Fruit fly (Drosophila melanogaster): Measurements from ENCODE around the gene Nt5a.

The Nt5a gene

DNA sequence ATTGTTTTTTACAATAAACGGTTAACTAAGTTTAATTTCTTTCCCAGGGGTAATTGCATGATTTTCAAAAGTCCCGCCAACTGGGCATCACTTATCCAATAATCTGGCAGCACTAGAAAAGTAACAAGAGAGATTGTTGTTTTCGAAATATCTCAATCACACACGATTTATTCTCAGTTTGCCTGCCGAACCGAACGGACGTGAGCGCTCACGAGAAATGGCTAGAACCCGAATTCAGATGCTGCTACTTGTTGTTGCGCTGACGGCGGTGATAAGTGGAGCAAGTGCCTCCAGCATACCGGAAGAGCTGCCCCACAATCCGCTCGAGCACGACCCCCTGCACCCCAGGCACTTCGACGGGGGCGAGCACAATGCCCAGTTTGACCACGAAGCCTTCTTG, 8.7 kb downstream of the Nt5a start, which contains the start of gene scf (continued):
- peak; percentile 2 for TF ChIP-seq p53 (GFP tag; optimal IDR thresholded peaks at IDR 0.05)
- TF ChIP-seq bowl (GFP tag; IDR thresholded peaks at IDR 0.05): 0 out of 2 replicates have a peak, but pooled peaks have one; percentile 7
- TF ChIP-seq CG11695 (GFP tag; IDR thresholded peaks at IDR 0.05): 0 out of 3 replicates have a peak, but pooled peaks have one; percentile 36
- no peak for TF ChIP-seq Usf (GFP tag; optimal IDR thresholded peaks at IDR 0.05)
- no peak for TF ChIP-seq sd (tag; optimal IDR thresholded peaks at IDR 0.05)
- no peak for TF ChIP-seq CG4730 (GFP tag; IDR thresholded peaks at IDR 0.05)
- TF ChIP-seq CG17568 (GFP tag; optimal IDR thresholded peaks at IDR 0.05): no peak
- TF ChIP-seq gsb (GFP tag; IDR thresholded peaks at IDR 0.05): 0 out of 2 replicates have a peak, but pooled peaks have one; percentile 28
- no peak for TF ChIP-seq scrt (GFP tag; optimal IDR thresholded peaks at IDR 0.05)
- TF ChIP-seq CG11504 (tag; optimal IDR thresholded peaks at IDR 0.05): no peak
- no peak for TF ChIP-seq CG8944 (GFP tag; optimal IDR thresholded peaks at IDR 0.05)
- peak; percentile 19 for TF ChIP-seq Nf-YC (tag; optimal IDR thresholded peaks at IDR 0.05)
- peak in 1 of 2 experiments; percentile 20 for TF ChIP-seq insv (GFP tag; optimal IDR thresholded peaks at IDR 0.05)
- no peak for TF ChIP-seq Max (GFP tag; optimal IDR thresholded peaks at IDR 0.05)
- TF ChIP-seq ATbp (GFP tag; optimal IDR thresholded peaks at IDR 0.05): no peak
- no peak for TF ChIP-seq CkIIα-i1 (GFP tag; IDR thresholded peaks at IDR 0.05)
- TF ChIP-seq chinmo (GFP tag; IDR thresholded peaks at IDR 0.05; ENCODE audit: partially characterized antibody): peak; percentile 63; the same call in 2 of the 4 replicates
- TF ChIP-seq CG18011 (GFP tag; optimal IDR thresholded peaks at IDR 0.05): no peak
- TF ChIP-seq org-1 (GFP tag; optimal IDR thresholded peaks at IDR 0.05): no peak
- no peak for TF ChIP-seq Dek (tag; optimal IDR thresholded peaks at IDR 0.05)
- no peak for TF ChIP-seq CG15269 (tag; optimal IDR thresholded peaks at IDR 0.05)
- TF ChIP-seq HLH54F (GFP tag; optimal IDR thresholded peaks at IDR 0.05): no peak
- peak; percentile 36 for TF ChIP-seq stwl (tag; optimal IDR thresholded peaks at IDR 0.05)
- TF ChIP-seq amos (GFP tag; IDR thresholded peaks at IDR 0.05; ENCODE audit: partially characterized antibody): peak; percentile 27; the same call in 1 of the 2 replicates
- TF ChIP-seq CG3995 (GFP tag; optimal IDR thresholded peaks at IDR 0.05): peak; percentile 78
- TF ChIP-seq CG7357 (GFP tag; IDR thresholded peaks at IDR 0.05): peak; percentile 53; the same call in 2 of the 3 replicates
- no peak for TF ChIP-seq Taf1 (GFP tag; IDR thresholded peaks at IDR 0.05)
- no peak for TF ChIP-seq NC2α (GFP tag; optimal IDR thresholded peaks at IDR 0.05)
- TF ChIP-seq prd (optimal IDR thresholded peaks at IDR 0.05): no peak
- TF ChIP-seq prd (GFP tag; IDR thresholded peaks at IDR 0.05): 0 out of 3 replicates have a peak, but pooled peaks have one; percentile 32
- no peak for TF ChIP-seq CG8478 (optimal IDR thresholded peaks at IDR 0.05)
- TF ChIP-seq zf30C (GFP tag; optimal IDR thresholded peaks at IDR 0.05): no peak
- peak; percentile 13 for TF ChIP-seq CG18262 (tag; optimal IDR thresholded peaks at IDR 0.05)
- TF ChIP-seq odd (GFP tag; optimal IDR thresholded peaks at IDR 0.05): no peak
- no peak for TF ChIP-seq CG2889 (GFP tag; IDR thresholded peaks at IDR 0.05)
- TF ChIP-seq Dll (GFP tag; IDR thresholded peaks at IDR 0.05; ENCODE audit: partially characterized antibody): peak; percentile 58; the same call in 3 of the 4 replicates
- TF ChIP-seq CG7928 (GFP tag; optimal IDR thresholded peaks at IDR 0.05): no peak
- no peak for TF ChIP-seq br (optimal IDR thresholded peaks at IDR 0.05)
- peak; percentile 64 for TF ChIP-seq MESR4 (GFP tag; optimal IDR thresholded peaks at IDR 0.05)
- 0 out of 2 replicates have a peak, but pooled peaks have one; percentile 29 for TF ChIP-seq crol (GFP tag; IDR thresholded peaks at IDR 0.05)
- peak; percentile 57; the same call in 1 of the 3 replicates for TF ChIP-seq z (GFP tag; IDR thresholded peaks at IDR 0.05)
- TF ChIP-seq Myb (GFP tag; optimal IDR thresholded peaks at IDR 0.05): peak; percentile 20
- TF ChIP-seq mirr (GFP tag; optimal IDR thresholded peaks at IDR 0.05): peak; percentile 31
- TF ChIP-seq Doc3 (GFP tag; IDR thresholded peaks at IDR 0.05; ENCODE audit: partially characterized antibody): peak; percentile 28; the same call in 1 of the 3 replicates
- no peak; the same call in 2 of the 3 replicates for TF ChIP-seq gce (GFP tag; IDR thresholded peaks at IDR 0.05)
- peak; percentile 13 for TF ChIP-seq CG33213 (GFP tag; optimal IDR thresholded peaks at IDR 0.05)
- peak; percentile 40 for TF ChIP-seq slbo (GFP tag; IDR thresholded peaks at IDR 0.05)
- TF ChIP-seq lov (optimal IDR thresholded peaks at IDR 0.05): no peak
- peak; percentile 54; the same call in 1 of the 3 replicates for TF ChIP-seq lov (GFP tag; IDR thresholded peaks at IDR 0.05)
- TF ChIP-seq MBD-R2 (GFP tag; IDR thresholded peaks at IDR 0.05): peak; percentile 27
- TF ChIP-seq CG13894 (tag; optimal IDR thresholded peaks at IDR 0.05): peak; percentile 40
